Worm (Caenorhabditis elegans) whole organism, L4 larva: ENCODE results near the gene C04C11.25.

Experiments
- F10B5.3 ChIP-seq: sonication (generic microtip); optimal IDR thresholded peaks from 2 replicates; lab custom pipeline; 2016; ENCODE audit warnings: mild to moderate bottlenecking, missing genetic modification characterization, missing compliant biosample characterization
- T26A8.4 ChIP-seq: fragments of 200-800 bp; sonication (Bioruptor generic); IDR thresholded peaks from 2 replicates; pipeline ENCODE4 v1.3.6; 2022; ENCODE audit warnings: missing genetic modification characterization, missing compliant biosample characterization
- aha-1 ChIP-seq: fragments of 150-350 bp; peaks from one replicate; lab custom pipeline; 2014; ENCODE audit warnings: missing biosample characterization, missing genetic modification characterization
- attf-4 ChIP-seq: sonication (generic microtip); optimal IDR thresholded peaks from 3 replicates; lab custom pipeline; 2017; ENCODE audit warnings: missing biosample characterization, missing genetic modification characterization
- ceh-20 ChIP-seq: fragments of 200-800 bp; sonication (Bioruptor generic); IDR thresholded peaks from 2 replicates; pipeline ENCODE4 v1.3.6; 2022; ENCODE audit warnings: missing genetic modification reagents, missing genetic modification characterization, missing compliant biosample characterization
- ceh-62 ChIP-seq: sonication (generic microtip); optimal IDR thresholded peaks from 2 replicates; lab custom pipeline; 2017; ENCODE audit warnings: missing biosample characterization, missing genetic modification characterization
- daf-12 ChIP-seq: fragments of 150-350 bp; optimal IDR thresholded peaks from 2 replicates; lab custom pipeline; 2014; ENCODE audit warnings: missing biosample characterization, missing genetic modification reagents, missing genetic modification characterization
- daf-16 ChIP-seq, 3 experiments: sonication (generic microtip); optimal IDR thresholded peaks; 2 replicates each; lab custom pipeline; 2016 to 2017; ENCODE audit warnings: missing genetic modification characterization in 3 of 3, missing genetic modification reagents in 3 of 3, mild to moderate bottlenecking in 2 of 3, missing compliant biosample characterization in 2 of 3, missing biosample characterization in 1 of 3, moderate library complexity in 1 of 3
- daf-19 ChIP-seq: fragments of 200-800 bp; sonication (Bioruptor generic); conservative IDR thresholded peaks from 2 replicates; pipeline ENCODE4 v1.3.6; 2022; ENCODE audit warnings: missing genetic modification characterization, missing compliant biosample characterization
- dmd-8 ChIP-seq: fragments of 200-800 bp; sonication (Bioruptor generic); IDR thresholded peaks from 2 replicates; pipeline ENCODE4 v1.3.6; 2022; ENCODE audit warnings: missing genetic modification characterization, missing compliant biosample characterization
- dmd-9 ChIP-seq: fragments of 200-800 bp; sonication (Bioruptor generic); IDR thresholded peaks from 2 replicates; pipeline ENCODE4 v1.3.6; 2022; ENCODE audit warnings: missing genetic modification reagents, missing genetic modification characterization, missing compliant biosample characterization
- dve-1 ChIP-seq: sonication (generic microtip); optimal IDR thresholded peaks from 2 replicates; lab custom pipeline; 2017; ENCODE audit warnings: antibody characterized with exemption, mild to moderate bottlenecking, missing genetic modification characterization, missing compliant biosample characterization; ENCODE audit not compliant: insufficient read depth
- egl-27 ChIP-seq: sonication (generic microtip); optimal IDR thresholded peaks from 3 replicates; lab custom pipeline; 2017; ENCODE audit warnings: missing biosample characterization, missing genetic modification reagents, missing genetic modification characterization
- hif-1 ChIP-seq, 2 experiments: sonication (generic microtip); optimal IDR thresholded peaks; 2 replicates each; lab custom pipeline; 2016 to 2017; ENCODE audit warnings: missing compliant biosample characterization in 2 of 2, missing genetic modification characterization in 2 of 2, missing genetic modification reagents in 2 of 2, missing genotype in 2 of 2, mild to moderate bottlenecking in 1 of 2
- hlh-11 ChIP-seq: fragments of 200-800 bp; sonication (Bioruptor generic); optimal IDR thresholded peaks from 2 replicates; lab custom pipeline; 2018; ENCODE audit warnings: mild to moderate bottlenecking, missing genetic modification characterization, missing compliant biosample characterization
- hmg-1.1 ChIP-seq: fragments of 200-800 bp; sonication (Bioruptor generic); IDR thresholded peaks from 2 replicates; pipeline ENCODE4 v1.3.6; 2022; ENCODE audit warnings: missing genetic modification reagents, missing genetic modification characterization, missing compliant biosample characterization
- lin-1 ChIP-seq: fragments of 200-800 bp; sonication (Bioruptor generic); IDR thresholded peaks from 2 replicates; pipeline ENCODE4 v1.3.6; 2022; ENCODE audit warnings: missing genetic modification reagents, missing genetic modification characterization, missing compliant biosample characterization
- lin-15B ChIP-seq: fragments of 150-350 bp; sonication (generic microtip); optimal IDR thresholded peaks from 3 replicates; lab custom pipeline; 2014; ENCODE audit warnings: missing biosample characterization, missing genetic modification characterization
- lin-29 ChIP-seq: fragments of 200-800 bp; sonication (Bioruptor generic); IDR thresholded peaks from 2 replicates; pipeline ENCODE4 v1.3.6; 2022; ENCODE audit warnings: missing genetic modification reagents, missing genetic modification characterization, missing compliant biosample characterization
- lsy-2 ChIP-seq, 2 experiments: fragments of 150-350 bp in 1 of 2; sonication (generic microtip) in 1 of 2; optimal IDR thresholded peaks; 2 replicates each; lab custom pipeline; 2014 to 2017; ENCODE audit warnings: missing biosample characterization in 2 of 2, missing genetic modification characterization in 2 of 2
- madf-9 ChIP-seq: fragments of 200-800 bp; sonication (Bioruptor generic); conservative IDR thresholded peaks from 2 replicates; pipeline ENCODE4 v1.3.6; 2022; ENCODE audit warnings: missing genetic modification reagents, missing genetic modification characterization, missing compliant biosample characterization
- mdl-1 ChIP-seq, 2 experiments: fragments of 150-350 bp in 1 of 2; sonication (generic microtip) in 1 of 2; optimal IDR thresholded peaks; 2 replicates each; lab custom pipeline; 2014 to 2017; ENCODE audit warnings: missing biosample characterization in 2 of 2, missing genetic modification characterization in 2 of 2
- mep-1 ChIP-seq: fragments of 150-350 bp; sonication (generic microtip); optimal IDR thresholded peaks from 3 replicates; lab custom pipeline; 2014; ENCODE audit warnings: missing biosample characterization, missing genetic modification characterization
- mes-2 ChIP-seq: sonication (generic microtip); optimal IDR thresholded peaks from 2 replicates; lab custom pipeline; 2016; ENCODE audit warnings: missing genotype, mild to moderate bottlenecking, missing genetic modification characterization, missing compliant biosample characterization; ENCODE audit not compliant: poor library complexity, severe bottlenecking
- mxl-3 ChIP-seq: fragments of 200-800 bp; sonication (Bioruptor generic); optimal IDR thresholded peaks from 2 replicates; lab custom pipeline; 2018; ENCODE audit warnings: mild to moderate bottlenecking, missing genetic modification characterization, missing compliant biosample characterization
- nhr-102 ChIP-seq: sonication (generic microtip); optimal IDR thresholded peaks from 2 replicates; lab custom pipeline; 2016; ENCODE audit warnings: mild to moderate bottlenecking, missing genetic modification characterization, moderate library complexity, missing compliant biosample characterization
- nhr-11 ChIP-seq: fragments of 150-350 bp; optimal IDR thresholded peaks from 2 replicates; lab custom pipeline; 2014; ENCODE audit warnings: missing biosample characterization, missing genetic modification characterization
- nhr-111 ChIP-seq: fragments of 200-800 bp; sonication (Bioruptor generic); optimal IDR thresholded peaks from 2 replicates; lab custom pipeline; 2018; ENCODE audit warnings: mild to moderate bottlenecking, missing genetic modification characterization, missing compliant biosample characterization
- nhr-237 ChIP-seq: sonication (generic microtip); optimal IDR thresholded peaks from 2 replicates; lab custom pipeline; 2017; ENCODE audit warnings: missing biosample characterization, missing genetic modification characterization
- nhr-25 ChIP-seq: sonication (generic microtip); optimal IDR thresholded peaks from 2 replicates; lab custom pipeline; 2017; ENCODE audit warnings: missing genetic modification characterization, mild to moderate bottlenecking, missing compliant biosample characterization, antibody characterized with exemption, moderate library complexity, borderline replicate concordance; ENCODE audit not compliant: insufficient read depth
- nhr-28 ChIP-seq: fragments of 150-350 bp; optimal IDR thresholded peaks from 2 replicates; lab custom pipeline; 2014; ENCODE audit warnings: missing biosample characterization, missing genetic modification characterization
- nhr-41 ChIP-seq: fragments of 200-800 bp; sonication (Bioruptor generic); IDR thresholded peaks from 2 replicates; pipeline ENCODE4 v1.3.6; 2022; ENCODE audit warnings: missing genetic modification reagents, missing genetic modification characterization, missing compliant biosample characterization
- nhr-48 ChIP-seq: sonication (generic microtip); optimal IDR thresholded peaks from 2 replicates; lab custom pipeline; 2016; ENCODE audit warnings: mild to moderate bottlenecking, missing genetic modification characterization, missing compliant biosample characterization
- nhr-6 ChIP-seq: fragments of 150-350 bp; optimal IDR thresholded peaks from 2 replicates; lab custom pipeline; 2014; ENCODE audit warnings: missing biosample characterization, missing genetic modification characterization
- nhr-77 ChIP-seq: fragments of 150-350 bp; optimal IDR thresholded peaks from 2 replicates; lab custom pipeline; 2014; ENCODE audit warnings: missing biosample characterization, missing genetic modification characterization
- pha-4 ChIP-seq, 2 experiments: fragments of 150-350 bp in 1 of 2; fragments of 200-800 bp in 1 of 2; sonication (Bioruptor generic) in 1 of 2; IDR thresholded peaks in 1 of 2; optimal IDR thresholded peaks in 1 of 2; 2 replicates each; pipeline versions ENCODE4 v1.3.6 to Lab custom; 2014 to 2022; ENCODE audit warnings: missing genetic modification characterization in 2 of 2, missing genetic modification reagents in 2 of 2, missing biosample characterization in 1 of 2, missing compliant biosample characterization in 1 of 2
- php-3 ChIP-seq: fragments of 200-800 bp; sonication (Bioruptor generic); IDR thresholded peaks from 2 replicates; pipeline ENCODE4 v1.3.6; 2022; ENCODE audit warnings: missing genetic modification reagents, missing genetic modification characterization, missing compliant biosample characterization
- pqm-1 ChIP-seq: sonication (generic microtip); optimal IDR thresholded peaks from 2 replicates; lab custom pipeline; 2017; ENCODE audit warnings: missing biosample characterization, missing genetic modification characterization
- rbr-2 ChIP-seq: sonication (generic microtip); optimal IDR thresholded peaks from 2 replicates; lab custom pipeline; 2016; ENCODE audit warnings: missing genotype, missing genetic modification characterization, missing compliant biosample characterization
- sdz-12 ChIP-seq: fragments of 200-800 bp; sonication (Bioruptor generic); optimal IDR thresholded peaks from 2 replicates; lab custom pipeline; 2018; ENCODE audit warnings: mild to moderate bottlenecking, missing genetic modification characterization, missing compliant biosample characterization
- unc-62 ChIP-seq, 3 experiments: fragments of 150-350 bp in 1 of 3; sonication (generic microtip); optimal IDR thresholded peaks in 2 of 3; peaks in 1 of 3; 1 replicate in 1 of 3; 2 replicates in 2 of 3; lab custom pipeline; 2014 to 2017; ENCODE audit warnings: missing biosample characterization in 3 of 3, missing genetic modification characterization in 3 of 3, missing genetic modification reagents in 3 of 3, missing genotype in 1 of 3
- vab-7 ChIP-seq: fragments of 200-800 bp; sonication (Bioruptor generic); IDR thresholded peaks from 2 replicates; pipeline ENCODE4 v1.3.6; 2022; ENCODE audit warnings: missing genetic modification reagents, missing genetic modification characterization, missing compliant biosample characterization
- zag-1 ChIP-seq: fragments of 150-350 bp; optimal IDR thresholded peaks from 2 replicates; lab custom pipeline; 2014; ENCODE audit warnings: missing biosample characterization, missing genetic modification characterization
- zfp-3 ChIP-seq: fragments of 200-800 bp; sonication (Bioruptor generic); conservative IDR thresholded peaks from 2 replicates; pipeline ENCODE4 v1.3.6; 2022; ENCODE audit warnings: missing genetic modification reagents, missing genetic modification characterization, missing compliant biosample characterization
- ztf-7 ChIP-seq: fragments of 150-350 bp; optimal IDR thresholded peaks from 2 replicates; lab custom pipeline; 2014; ENCODE audit warnings: missing biosample characterization, missing genetic modification characterization

C04C11.25 gene

ce11 chrX:14002739-14003138 is 12.5 kb downstream of the C04C11.25 start:
- no peak for TF ChIP-seq daf-16 (GFP tag; optimal IDR thresholded peaks at IDR 0.05; lab: Kevin White, UChicago)
- peak; percentile 77 for TF ChIP-seq daf-16 (tag; optimal IDR thresholded peaks at IDR 0.05; lab: Kevin White, UChicago)
- no peak for TF ChIP-seq dmd-8 (GFP tag; lab: Robert Waterston, UW)
- TF ChIP-seq unc-62 (GFP tag; optimal IDR thresholded peaks at IDR 0.05 in 1 of 2; lab: Kevin White, UChicago) = peak in 1 of 2 experiments; percentile 32
- no peak for TF ChIP-seq unc-62 (tag; optimal IDR thresholded peaks at IDR 0.05; lab: Kevin White, UChicago)
- TF ChIP-seq aha-1 (tag; lab: Kevin White, UChicago) = peak; percentile 64

ce11 chrX:14001494-14001974 is 13.7 kb downstream of the C04C11.25 start, which contains the start of gene cytb-5.1:
TSS of gene cytb-5.1 (plus strand) at chrX:14001924.
- TF ChIP-seq hif-1 (tag; optimal IDR thresholded peaks at IDR 0.05; lab: Kevin White, UChicago) (peak in 1 of 2 experiments; percentile 2), nhr-28 (tag; lab: Kevin White, UChicago) (peak; percentile 94), unc-62 (GFP tag; optimal IDR thresholded peaks at IDR 0.05 in 1 of 2; lab: Kevin White, UChicago) (peak in 1 of 2 experiments; percentile 70), unc-62 (tag; optimal IDR thresholded peaks at IDR 0.05; lab: Kevin White, UChicago) (no peak), php-3 (GFP tag; lab: Robert Waterston, UW) (0 out of 2 replicates have a peak, but pooled peaks have one; percentile 18), zag-1 (tag; lab: Kevin White, UChicago) (no peak), attf-4 (no peak), T26A8.4 (GFP tag; lab: Robert Waterston, UW) (no peak), mes-2 (tag; lab: Kevin White, UChicago) (peak; percentile 30), hmg-1.1 (GFP tag; lab: Robert Waterston, UW) (peak; percentile 54; the same call in 1 of the 2 replicates), madf-9 (GFP tag; lab: Robert Waterston, UW) (no peak), mep-1 (peak; percentile 67), vab-7 (GFP tag; lab: Robert Waterston, UW) (no peak), nhr-11 (peak; percentile 15), egl-27 (tag; lab: Kevin White, UChicago) (no peak), nhr-25 (tag; lab: Kevin White, UChicago) (peak; percentile 4), lsy-2 (tag; optimal IDR thresholded peaks at IDR 0.05; lab: Kevin White, UChicago) (peak; percentile 5 to 58), dve-1 (tag; lab: Kevin White, UChicago) (peak; percentile 68), nhr-6 (tag; lab: Kevin White, UChicago) (peak; percentile 67), lin-1 (GFP tag; lab: Robert Waterston, UW) (no peak), F10B5.3 (tag; lab: Kevin White, UChicago) (no peak), dmd-9 (GFP tag; lab: Robert Waterston, UW) (no peak), ceh-62 (tag; lab: Kevin White, UChicago) (no peak), mdl-1 (tag; optimal IDR thresholded peaks at IDR 0.05; lab: Kevin White, UChicago) (peak in 1 of 2 experiments; percentile 75), nhr-102 (tag; lab: Kevin White, UChicago) (peak; percentile 84), nhr-237 (tag; lab: Kevin White, UChicago) (no peak), aha-1 (tag; lab: Kevin White, UChicago) (peak; percentile 39), nhr-48 (peak; percentile 34), sdz-12 (GFP tag; lab: Kevin White, UChicago) (no peak), nhr-77 (tag; lab: Kevin White, UChicago) (peak; percentile 36), daf-19 (GFP tag; lab: Robert Waterston, UW) (no peak), mxl-3 (GFP tag; lab: Kevin White, UChicago) (peak; percentile 18), nhr-111 (GFP tag; lab: Kevin White, UChicago) (no peak), pha-4 (GFP tag; IDR thresholded peaks at IDR 0.05; lab: Robert Waterston, UW) (peak; percentile 39; the same call in 1 of the 2 replicates), pha-4 (tag; optimal IDR thresholded peaks at IDR 0.05; lab: Kevin White, UChicago) (peak; percentile 58), daf-16 (GFP tag; optimal IDR thresholded peaks at IDR 0.05; lab: Kevin White, UChicago) (peak in 1 of 2 experiments; percentile 7), daf-16 (tag; optimal IDR thresholded peaks at IDR 0.05; lab: Kevin White, UChicago) (peak; percentile 86), hlh-11 (peak; percentile 80), daf-12 (tag; lab: Kevin White, UChicago) (no peak), zfp-3 (no peak), rbr-2 (tag; lab: Kevin White, UChicago) (peak; percentile 16), ztf-7 (tag; lab: Kevin White, UChicago) (no peak), ceh-20 (GFP tag; lab: Robert Waterston, UW) (no peak), nhr-41 (no peak), lin-15B (tag; lab: Kevin White, UChicago) (no peak), pqm-1 (peak; percentile 69), lin-29 (GFP tag; lab: Robert Waterston, UW) (no peak)
